Worm (Caenorhabditis elegans): ENCODE measurements around the gene ZK1240.3.

ce11 chrII:2295817-2296315, 24.3 kb upstream of the ZK1240.3 start, which contains the start of gene fbxc-25:
- TF ChIP-seq Y22D7AL.16 (tag; optimal IDR thresholded peaks at IDR 0.05) (no peak), ama-1 (optimal IDR thresholded peaks at IDR 0.05) (no peak), ceh-31 (tag; optimal IDR thresholded peaks at IDR 0.05) (no peak), hlh-13 (GFP tag; optimal IDR thresholded peaks at IDR 0.05) (no peak)
